ENCODE assay signal across 2 worm cellular contexts in the genomic region with DNA sequence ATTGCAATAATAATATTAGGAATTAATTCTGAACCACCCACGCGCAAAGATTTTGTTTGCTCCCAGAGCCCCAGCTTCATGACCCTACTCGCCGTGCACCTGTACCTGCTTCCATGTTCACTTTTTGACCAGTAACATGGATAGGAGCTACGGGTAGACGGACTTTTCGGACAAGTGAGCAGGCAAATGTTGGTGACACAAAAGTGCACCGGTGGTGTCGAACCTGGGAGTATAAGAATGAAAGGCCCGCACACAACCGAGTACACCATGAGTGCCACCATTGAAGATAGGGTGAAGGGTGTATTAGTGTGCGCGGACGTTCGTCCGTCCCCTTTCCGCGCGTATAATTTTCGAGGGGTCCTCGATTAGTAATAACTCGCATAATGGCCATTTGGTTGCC.
TF ChIP-seq lines count a peak whose summit lies in the region.

No protein-coding gene starts in this region.

TF ChIP-seq in whole organism, L3 larva, 47 proteins besides CTCF, POLR2A, EP300 and RAD21 (continued from another document):
- peak; percentile 49 for TF ChIP-seq lsy-12 (tag; optimal IDR thresholded peaks at IDR 0.05; lab: Kevin White, UChicago)
- no peak for TF ChIP-seq ceh-28 (tag; optimal IDR thresholded peaks at IDR 0.05; lab: Kevin White, UChicago)
- peak; percentile 16 for TF ChIP-seq pha-4 (tag; optimal IDR thresholded peaks at IDR 0.05; lab: Kevin White, UChicago)
- TF ChIP-seq nhr-25 (tag; optimal IDR thresholded peaks at IDR 0.05; lab: Kevin White, UChicago): peak; percentile 8
- no peak for TF ChIP-seq snpc-4 (tag; optimal IDR thresholded peaks at IDR 0.05; lab: Kevin White, UChicago)
- TF ChIP-seq nhr-77 (tag; optimal IDR thresholded peaks at IDR 0.05; lab: Kevin White, UChicago): no peak
- no peak for TF ChIP-seq fkh-10 (GFP tag; optimal IDR thresholded peaks at IDR 0.05; lab: Kevin White, UChicago)
- TF ChIP-seq nhr-23 (tag; optimal IDR thresholded peaks at IDR 0.05; lab: Kevin White, UChicago): no peak
- no peak for TF ChIP-seq eor-1 (tag; optimal IDR thresholded peaks at IDR 0.05; lab: Kevin White, UChicago)
- TF ChIP-seq ztf-11 (tag; optimal IDR thresholded peaks at IDR 0.05; lab: Kevin White, UChicago): no peak
- peak; percentile 43 for TF ChIP-seq tbx-2 (tag; optimal IDR thresholded peaks at IDR 0.05; lab: Kevin White, UChicago)
- no peak for TF ChIP-seq pqm-1 (tag; optimal IDR thresholded peaks at IDR 0.05; lab: Kevin White, UChicago)
- no peak for TF ChIP-seq nhr-12 (tag; optimal IDR thresholded peaks at IDR 0.05; lab: Kevin White, UChicago)
- TF ChIP-seq elt-1 (tag; optimal IDR thresholded peaks at IDR 0.05; lab: Kevin White, UChicago): no peak
- no peak for TF ChIP-seq daf-12 (tag; optimal IDR thresholded peaks at IDR 0.05; lab: Kevin White, UChicago)
- peak; percentile 87 for TF ChIP-seq nhr-43 (tag; optimal IDR thresholded peaks at IDR 0.05; lab: Kevin White, UChicago; ENCODE audit: poor library complexity, severe bottlenecking)
- no peak for TF ChIP-seq jun-1 (tag; optimal IDR thresholded peaks at IDR 0.05; lab: Kevin White, UChicago)
- no peak for TF ChIP-seq R02D3.7 (tag; optimal IDR thresholded peaks at IDR 0.05; lab: Kevin White, UChicago)
- no peak for TF ChIP-seq nhr-76 (tag; optimal IDR thresholded peaks at IDR 0.05; lab: Kevin White, UChicago)
- TF ChIP-seq nhr-11 (tag; optimal IDR thresholded peaks at IDR 0.05; lab: Kevin White, UChicago): no peak
- no peak for TF ChIP-seq zag-1 (tag; optimal IDR thresholded peaks at IDR 0.05; lab: Kevin White, UChicago)
- no peak for TF ChIP-seq hmg-11 (tag; optimal IDR thresholded peaks at IDR 0.05; lab: Kevin White, UChicago)
- TF ChIP-seq fos-1 (tag; optimal IDR thresholded peaks at IDR 0.05; lab: Kevin White, UChicago): no peak
- TF ChIP-seq lin-15B (tag; optimal IDR thresholded peaks at IDR 0.05; lab: Kevin White, UChicago): no peak
- no peak for TF ChIP-seq ceh-9 (tag; optimal IDR thresholded peaks at IDR 0.05; lab: Kevin White, UChicago)
- no peak for TF ChIP-seq mml-1 (tag; optimal IDR thresholded peaks at IDR 0.05; lab: Kevin White, UChicago)
- TF ChIP-seq ZK546.5 (tag; optimal IDR thresholded peaks at IDR 0.05; lab: Kevin White, UChicago): no peak
- TF ChIP-seq elt-2 (tag; optimal IDR thresholded peaks at IDR 0.05; lab: Kevin White, UChicago): no peak

TF ChIP-seq in whole organism, young adult, 124 proteins besides CTCF, POLR2A, EP300 and RAD21 (continued from another document):
- TF ChIP-seq ceh-27 (GFP tag; optimal IDR thresholded peaks at IDR 0.05; lab: Kevin White, UChicago) (peak; percentile 85), unc-62 (GFP tag; optimal IDR thresholded peaks at IDR 0.05; lab: Kevin White, UChicago) (no peak), ztf-28 (GFP tag; IDR thresholded peaks at IDR 0.05; lab: Robert Waterston, UW) (peak; percentile 82; the same call in 1 of the 2 replicates), nhr-80 (tag; optimal IDR thresholded peaks at IDR 0.05; lab: Kevin White, UChicago) (peak; percentile 25), F23B12.7 (tag; optimal IDR thresholded peaks at IDR 0.05; lab: Kevin White, UChicago; ENCODE audit: insufficient read depth) (peak; percentile 49), ztf-18 (tag; optimal IDR thresholded peaks at IDR 0.05; lab: Kevin White, UChicago) (peak; percentile 82), ztf-26 (tag; optimal IDR thresholded peaks at IDR 0.05; lab: Kevin White, UChicago) (peak; percentile 63), ceh-91 (GFP tag; IDR thresholded peaks at IDR 0.05; lab: Robert Waterston, UW) (peak; percentile 47), ceh-40 (GFP tag; IDR thresholded peaks at IDR 0.05; lab: Robert Waterston, UW) (peak; percentile 92; the same call in 1 of the 2 replicates), nfyb-1 (GFP tag; IDR thresholded peaks at IDR 0.05; lab: Robert Waterston, UW) (peak; percentile 87), tlf-1 (GFP tag; optimal IDR thresholded peaks at IDR 0.05; lab: Kevin White, UChicago) (peak; percentile 70), attf-3 (GFP tag; conservative IDR thresholded peaks at IDR 0.05; lab: Robert Waterston, UW) (peak; percentile 68), Y56A3A.18 (GFP tag; IDR thresholded peaks at IDR 0.05; lab: Robert Waterston, UW) (0 out of 2 replicates have a peak, but pooled peaks have one; percentile 43), mxl-1 (tag; optimal IDR thresholded peaks at IDR 0.05; lab: Kevin White, UChicago) (peak; percentile 95), T26A5.8 (tag; optimal IDR thresholded peaks at IDR 0.05; lab: Kevin White, UChicago) (peak; percentile 80), cebp-2 (GFP tag; IDR thresholded peaks at IDR 0.05; lab: Robert Waterston, UW) (peak; percentile 64; the same call in 1 of the 2 replicates), bed-2 (GFP tag; IDR thresholded peaks at IDR 0.05; lab: Robert Waterston, UW) (peak; percentile 72; the same call in 1 of the 2 replicates), nfya-2 (GFP tag; IDR thresholded peaks at IDR 0.05; lab: Robert Waterston, UW) (no peak), rcor-1 (GFP tag; IDR thresholded peaks at IDR 0.05; lab: Robert Waterston, UW) (peak; percentile 79), snpc-4 (GFP tag; optimal IDR thresholded peaks at IDR 0.05; lab: Kevin White, UChicago) (peak; percentile 68), snpc-4 (tag; optimal IDR thresholded peaks at IDR 0.05; lab: Kevin White, UChicago) (peak in 3 of 4 experiments; percentile 63 to 76 (median 74)), snpc-3.4 (tag; optimal IDR thresholded peaks at IDR 0.05; lab: Kevin White, UChicago) (peak; percentile 86), sptf-2 (GFP tag; optimal IDR thresholded peaks at IDR 0.05; lab: Kevin White, UChicago) (peak; percentile 97), Y95B8A.8 (GFP tag; IDR thresholded peaks at IDR 0.05; lab: Robert Waterston, UW) (no peak; the same call in 1 of the 2 replicates), B0261.1 (tag; optimal IDR thresholded peaks at IDR 0.05; lab: Kevin White, UChicago) (peak; percentile 89), pha-4 (tag; optimal IDR thresholded peaks at IDR 0.05; lab: Kevin White, UChicago) (no peak), ceh-58 (GFP tag; IDR thresholded peaks at IDR 0.05; lab: Robert Waterston, UW) (peak; percentile 96; the same call in 1 of the 2 replicates), F57A8.1 (GFP tag; optimal IDR thresholded peaks at IDR 0.05; lab: Kevin White, UChicago) (peak; percentile 95), F33H1.4 (GFP tag; IDR thresholded peaks at IDR 0.05; lab: Robert Waterston, UW) (peak; percentile 60), lin-26 (GFP tag; IDR thresholded peaks at IDR 0.05; lab: Robert Waterston, UW) (peak; percentile 99), ztf-22 (GFP tag; optimal IDR thresholded peaks at IDR 0.05; lab: Kevin White, UChicago) (peak; percentile 68), K12H6.12 (tag; optimal IDR thresholded peaks at IDR 0.05; lab: Kevin White, UChicago) (peak; percentile 34), B0019.2 (GFP tag; conservative IDR thresholded peaks at IDR 0.05; lab: Robert Waterston, UW) (peak; percentile 68), nhr-120 (GFP tag; IDR thresholded peaks at IDR 0.05; lab: Robert Waterston, UW) (no peak), Y79H2A.3 (GFP tag; conservative IDR thresholded peaks at IDR 0.05; lab: Robert Waterston, UW) (peak; percentile 79; the same call in 1 of the 2 replicates), bed-1 (GFP tag; IDR thresholded peaks at IDR 0.05; lab: Robert Waterston, UW) (peak; percentile 56; the same call in 1 of the 2 replicates), sea-2 (GFP tag; IDR thresholded peaks at IDR 0.05; lab: Robert Waterston, UW) (peak; percentile 79; the same call in 1 of the 2 replicates), lsy-27 (tag; optimal IDR thresholded peaks at IDR 0.05; lab: Kevin White, UChicago; ENCODE audit: borderline replicate concordance, insufficient read depth) (peak; percentile 33), F52B5.7 (tag; optimal IDR thresholded peaks at IDR 0.05; lab: Kevin White, UChicago) (peak; percentile 98), B0336.3 (GFP tag; IDR thresholded peaks at IDR 0.05; lab: Robert Waterston, UW) (peak; percentile 90), mes-4 (tag; optimal IDR thresholded peaks at IDR 0.05; lab: Kevin White, UChicago) (peak; percentile 92), atf-7 (tag; optimal IDR thresholded peaks at IDR 0.05; lab: Kevin White, UChicago) (peak; percentile 77), Y53F4B.3 (GFP tag; IDR thresholded peaks at IDR 0.05; lab: Robert Waterston, UW) (peak; percentile 79; the same call in 1 of the 2 replicates), lir-1 (GFP tag; conservative IDR thresholded peaks at IDR 0.05; lab: Robert Waterston, UW) (peak; percentile 63; the same call in 1 of the 2 replicates), madf-3 (GFP tag; IDR thresholded peaks at IDR 0.05; lab: Robert Waterston, UW) (peak; percentile 87), xnd-1 (tag; optimal IDR thresholded peaks at IDR 0.05; lab: Kevin White, UChicago) (peak; percentile 54), F55B11.4 (tag; optimal IDR thresholded peaks at IDR 0.05; lab: Kevin White, UChicago; ENCODE audit: borderline replicate concordance, insufficient read depth) (no peak), dox-1 (GFP tag; IDR thresholded peaks at IDR 0.05; lab: Robert Waterston, UW) (peak; percentile 93), gei-17 (GFP tag; optimal IDR thresholded peaks at IDR 0.05; lab: Kevin White, UChicago) (peak; percentile 29), lin-40 (tag; optimal IDR thresholded peaks at IDR 0.05; lab: Kevin White, UChicago) (no peak), ztf-3 (GFP tag; optimal IDR thresholded peaks at IDR 0.05; lab: Kevin White, UChicago) (peak; percentile 29), F37B4.10 (GFP tag; IDR thresholded peaks at IDR 0.05; lab: Robert Waterston, UW) (peak; percentile 98), ets-4 (GFP tag; optimal IDR thresholded peaks at IDR 0.05; lab: Kevin White, UChicago) (peak; percentile 62), lag-1 (GFP tag; IDR thresholded peaks at IDR 0.05; lab: Robert Waterston, UW) (no peak), chd-7 (tag; optimal IDR thresholded peaks at IDR 0.05; lab: Kevin White, UChicago) (peak; percentile 96), F22D6.2 (tag; optimal IDR thresholded peaks at IDR 0.05; lab: Kevin White, UChicago) (peak; percentile 13), rec-8 (tag; optimal IDR thresholded peaks at IDR 0.05; lab: Kevin White, UChicago) (peak; percentile 83 to 92), egrh-3 (GFP tag; IDR thresholded peaks at IDR 0.05; lab: Robert Waterston, UW) (peak; percentile 53), ekl-4 (GFP tag; IDR thresholded peaks at IDR 0.05; lab: Robert Waterston, UW) (peak; percentile 88), zim-3 (tag; optimal IDR thresholded peaks at IDR 0.05; lab: Kevin White, UChicago) (peak; percentile 95), pbrm-1 (GFP tag; IDR thresholded peaks at IDR 0.05; lab: Robert Waterston, UW) (peak; percentile 89), ZK185.1 (tag; optimal IDR thresholded peaks at IDR 0.05; lab: Kevin White, UChicago; ENCODE audit: poor library complexity, severe bottlenecking) (peak; percentile 88), Y53G8AR.9 (GFP tag; conservative IDR thresholded peaks at IDR 0.05; lab: Robert Waterston, UW) (no peak; the same call in none of the 2 replicates), ztf-6 (GFP tag; IDR thresholded peaks at IDR 0.05; lab: Robert Waterston, UW) (no peak), ztf-25 (GFP tag; IDR thresholded peaks at IDR 0.05; lab: Robert Waterston, UW) (peak; percentile 96), ama-1 (optimal IDR thresholded peaks at IDR 0.05; lab: Kevin White, UChicago) (peak; percentile 55), ama-1 (GFP tag; optimal IDR thresholded peaks at IDR 0.05; lab: Kevin White, UChicago) (peak; percentile 41 to 76), snpc-1.1 (tag; optimal IDR thresholded peaks at IDR 0.05; lab: Kevin White, UChicago; ENCODE audit: insufficient read depth) (peak; percentile 53), lin-54 (GFP tag; optimal IDR thresholded peaks at IDR 0.05; lab: Kevin White, UChicago) (peak; percentile 77), D2030.7 (GFP tag; IDR thresholded peaks at IDR 0.05; lab: Robert Waterston, UW) (peak; percentile 96), hmg-20 (GFP tag; IDR thresholded peaks at IDR 0.05; lab: Robert Waterston, UW) (peak; percentile 73), akir-1 (GFP tag; optimal IDR thresholded peaks at IDR 0.05; lab: Kevin White, UChicago) (peak; percentile 60), T07F8.4 (tag; optimal IDR thresholded peaks at IDR 0.05; lab: Kevin White, UChicago) (peak; percentile 88), ccch-3 (GFP tag; optimal IDR thresholded peaks at IDR 0.05; lab: Kevin White, UChicago) (no peak), dpff-1 (tag; optimal IDR thresholded peaks at IDR 0.05; lab: Kevin White, UChicago) (peak; percentile 86), aptf-3 (GFP tag; IDR thresholded peaks at IDR 0.05; lab: Robert Waterston, UW) (peak; percentile 85; the same call in 1 of the 2 replicates), nhr-90 (tag; optimal IDR thresholded peaks at IDR 0.05; lab: Kevin White, UChicago) (peak; percentile 97), die-1 (tag; optimal IDR thresholded peaks at IDR 0.05; lab: Kevin White, UChicago) (peak; percentile 97), sdz-38 (tag; optimal IDR thresholded peaks at IDR 0.05; lab: Kevin White, UChicago) (peak; percentile 64), athp-1 (tag; optimal IDR thresholded peaks at IDR 0.05; lab: Kevin White, UChicago) (peak; percentile 93), fkh-3 (tag; optimal IDR thresholded peaks at IDR 0.05; lab: Kevin White, UChicago) (peak; percentile 96), lin-35 (GFP tag; optimal IDR thresholded peaks at IDR 0.05; lab: Kevin White, UChicago) (no peak), ceh-79 (tag; optimal IDR thresholded peaks at IDR 0.05; lab: Kevin White, UChicago) (peak; percentile 93), him-1 (tag; optimal IDR thresholded peaks at IDR 0.05; lab: Kevin White, UChicago) (peak; percentile 82), B0035.1 (tag; optimal IDR thresholded peaks at IDR 0.05; lab: Kevin White, UChicago) (peak; percentile 84), rpc-1 (optimal IDR thresholded peaks at IDR 0.05; lab: Kevin White, UChicago) (peak; percentile 80), rpc-1 (tag; optimal IDR thresholded peaks at IDR 0.05; lab: Kevin White, UChicago) (peak; percentile 99), mel-28 (tag; optimal IDR thresholded peaks at IDR 0.05; lab: Kevin White, UChicago; ENCODE audit: borderline replicate concordance) (peak; percentile 71), mcd-1 (GFP tag; IDR thresholded peaks at IDR 0.05; lab: Robert Waterston, UW) (peak; percentile 71), attf-6 (GFP tag; IDR thresholded peaks at IDR 0.05; lab: Robert Waterston, UW) (peak; percentile 77), K11D2.4 (GFP tag; IDR thresholded peaks at IDR 0.05; lab: Robert Waterston, UW) (0 out of 2 replicates have a peak, but pooled peaks have one; percentile 51), dpl-1 (GFP tag; optimal IDR thresholded peaks at IDR 0.05; lab: Kevin White, UChicago) (no peak), cebp-1 (GFP tag; IDR thresholded peaks at IDR 0.05; lab: Robert Waterston, UW) (peak; percentile 56; the same call in 1 of the 2 replicates), cebp-1 (tag; optimal IDR thresholded peaks at IDR 0.05; lab: Kevin White, UChicago) (peak; percentile 81), let-607 (tag; optimal IDR thresholded peaks at IDR 0.05; lab: Kevin White, UChicago) (peak in 1 of 2 experiments; percentile 55), zfh-2 (GFP tag; conservative IDR thresholded peaks at IDR 0.05; lab: Robert Waterston, UW) (no peak; the same call in 1 of the 2 replicates)
